Worm (Caenorhabditis elegans) whole organism, L2 larva: ENCODE results near the gene T16G12.9.
"Not testable (repeated sequence)": the region's sequence is repeated elsewhere in the genome, so short reads cannot be mapped to it uniquely, and the experiment has no call there.

Experiments
- ZK546.5 ChIP-seq: sonication (generic microtip); optimal IDR thresholded peaks from 2 replicates; lab custom pipeline; 2017; ENCODE audit warnings: missing biosample characterization, missing genetic modification characterization
- aly-2 ChIP-seq: fragments of 150-350 bp; optimal IDR thresholded peaks from 2 replicates; lab custom pipeline; 2014; ENCODE audit warnings: missing biosample characterization, missing genetic modification characterization
- ama-1 ChIP-seq: fragments of 150-350 bp; optimal IDR thresholded peaks from 2 replicates; lab custom pipeline; 2018; ENCODE audit warnings: inconsistent platforms
- dmd-4 ChIP-seq: sonication (generic microtip); optimal IDR thresholded peaks from 2 replicates; lab custom pipeline; 2017; ENCODE audit warnings: missing biosample characterization, missing genetic modification characterization
- elt-3 ChIP-seq: sonication (generic microtip); optimal IDR thresholded peaks from 2 replicates; lab custom pipeline; 2017; ENCODE audit warnings: missing biosample characterization, missing genetic modification characterization
- lin-13 ChIP-seq: fragments of 150-350 bp; optimal IDR thresholded peaks from 2 replicates; lab custom pipeline; 2014; ENCODE audit warnings: missing biosample characterization, missing genetic modification reagents, missing genetic modification characterization
- lin-39 ChIP-seq: fragments of 150-350 bp; optimal IDR thresholded peaks from 2 replicates; lab custom pipeline; 2014; ENCODE audit warnings: missing biosample characterization, missing genetic modification reagents, missing genetic modification characterization
- lsy-2 ChIP-seq, 2 experiments: fragments of 150-350 bp in 1 of 2; sonication (generic microtip) in 1 of 2; optimal IDR thresholded peaks; 2 replicates each; lab custom pipeline; 2014 to 2017; ENCODE audit warnings: missing biosample characterization in 2 of 2, missing genetic modification characterization in 2 of 2
- mbf-1 ChIP-seq: sonication (generic microtip); optimal IDR thresholded peaks from 2 replicates; lab custom pipeline; 2017; ENCODE audit warnings: missing biosample characterization, missing genetic modification characterization
- nhr-237 ChIP-seq: fragments of 150-350 bp; optimal IDR thresholded peaks from 2 replicates; lab custom pipeline; 2014; ENCODE audit warnings: missing biosample characterization, missing genetic modification characterization
- snpc-4 ChIP-seq: fragments of 150-350 bp; optimal IDR thresholded peaks from 2 replicates; lab custom pipeline; 2014; ENCODE audit warnings: missing biosample characterization, missing genetic modification characterization
- unc-39 ChIP-seq: fragments of 150-350 bp; optimal IDR thresholded peaks from 2 replicates; lab custom pipeline; 2014; ENCODE audit warnings: missing biosample characterization, missing genetic modification characterization

- not testable (repeated sequence) for TF ChIP-seq aly-2; ZK546.5; snpc-4 (tag; lab: Kevin White, UChicago); lin-13 (GFP tag; lab: Kevin White, UChicago); mbf-1 (tag; lab: Kevin White, UChicago); ama-1 (lab: Kevin White, UChicago); unc-39 (tag; lab: Kevin White, UChicago); nhr-237; dmd-4 (tag; lab: Kevin White, UChicago); lin-39 (tag; lab: Kevin White, UChicago); elt-3 (tag; lab: Kevin White, UChicago); lsy-2 (tag; optimal IDR thresholded peaks at IDR 0.05; lab: Kevin White, UChicago)
Measured at ce11 chrIII:10053312-10053711, 24.7 kb downstream of the T16G12.9 start, which contains the start of gene T16G12.12.
